Fruit fly (Drosophila melanogaster) whole organism, prepupa: ENCODE data around the gene vilya.

Experiments used
- dsx ChIP-seq: fragments of 200-800 bp; optimal IDR thresholded peaks from 3 replicates; lab custom pipeline; 2019; ENCODE audit warnings: missing biosample characterization, mild to moderate bottlenecking, missing genetic modification characterization, moderate library complexity; ENCODE audit not compliant: poor library complexity, severe bottlenecking
- fd59A ChIP-seq: fragments of 200-800 bp; sonication (Bioruptor generic); optimal IDR thresholded peaks from 2 replicates; lab custom pipeline; 2017; ENCODE audit warnings: missing biosample characterization, mild to moderate bottlenecking, missing genetic modification characterization, missing genetic modification reagents

- no peak for TF ChIP-seq fd59A (GFP tag; lab: Kevin White, UChicago)
- TF ChIP-seq dsx (GFP tag; lab: Kevin White, UChicago), result no peak
These were observed 44.9 kb upstream of the vilya start, which contains the start of gene HLH3B for dm6 chrX:2681601-2682000.
